Worm (Caenorhabditis elegans): ENCODE results near the gene cbn-1.

- no peak for TF ChIP-seq nhr-12 (tag; optimal IDR thresholded peaks at IDR 0.05)
- TF ChIP-seq jun-1 (tag; optimal IDR thresholded peaks at IDR 0.05): no peak
- no peak for TF ChIP-seq mdl-1 (tag; optimal IDR thresholded peaks at IDR 0.05)
- no peak for TF ChIP-seq elt-3 (tag; optimal IDR thresholded peaks at IDR 0.05)
- TF ChIP-seq tbx-2 (tag; optimal IDR thresholded peaks at IDR 0.05): no peak
- no peak for TF ChIP-seq aly-2 (tag; optimal IDR thresholded peaks at IDR 0.05)
- no peak for TF ChIP-seq unc-39 (tag; optimal IDR thresholded peaks at IDR 0.05)
- no peak for TF ChIP-seq nhr-237 (tag; optimal IDR thresholded peaks at IDR 0.05)
- no peak for TF ChIP-seq nhr-11 (tag; optimal IDR thresholded peaks at IDR 0.05)
Observed at ce11 chrII:288705-289205, 43.6 kb downstream of the cbn-1 start, which contains the start of gene mrpl-41.
